Fruit fly (Drosophila melanogaster) Kc167 (cell line): Measurements from ENCODE around the gene CG8086.

Experiments used
- Myc ChIP-seq: fragments of >200 bp; optimal IDR thresholded peaks from 2 replicates; lab custom pipeline; 2017; ENCODE audit warnings: missing external identifiers
- Sin3A ChIP-seq: fragments of >200 bp; optimal IDR thresholded peaks from 2 replicates; lab custom pipeline; 2018; ENCODE audit warnings: missing external identifiers
- h ChIP-seq: fragments of >200 bp; optimal IDR thresholded peaks from 3 replicates; lab custom pipeline; 2018; ENCODE audit warnings: missing external identifiers
- insv ChIP-seq: fragments of >200 bp; optimal IDR thresholded peaks from 3 replicates; lab custom pipeline; 2018; ENCODE audit warnings: missing external identifiers
- psq ChIP-seq: fragments of >200 bp; optimal IDR thresholded peaks from 2 replicates; lab custom pipeline; 2017; ENCODE audit warnings: missing external identifiers
- ttk ChIP-seq: sonication (Bioruptor generic); optimal IDR thresholded peaks from 2 replicates; lab custom pipeline; 2017; ENCODE audit warnings: missing external identifiers

DNA sequence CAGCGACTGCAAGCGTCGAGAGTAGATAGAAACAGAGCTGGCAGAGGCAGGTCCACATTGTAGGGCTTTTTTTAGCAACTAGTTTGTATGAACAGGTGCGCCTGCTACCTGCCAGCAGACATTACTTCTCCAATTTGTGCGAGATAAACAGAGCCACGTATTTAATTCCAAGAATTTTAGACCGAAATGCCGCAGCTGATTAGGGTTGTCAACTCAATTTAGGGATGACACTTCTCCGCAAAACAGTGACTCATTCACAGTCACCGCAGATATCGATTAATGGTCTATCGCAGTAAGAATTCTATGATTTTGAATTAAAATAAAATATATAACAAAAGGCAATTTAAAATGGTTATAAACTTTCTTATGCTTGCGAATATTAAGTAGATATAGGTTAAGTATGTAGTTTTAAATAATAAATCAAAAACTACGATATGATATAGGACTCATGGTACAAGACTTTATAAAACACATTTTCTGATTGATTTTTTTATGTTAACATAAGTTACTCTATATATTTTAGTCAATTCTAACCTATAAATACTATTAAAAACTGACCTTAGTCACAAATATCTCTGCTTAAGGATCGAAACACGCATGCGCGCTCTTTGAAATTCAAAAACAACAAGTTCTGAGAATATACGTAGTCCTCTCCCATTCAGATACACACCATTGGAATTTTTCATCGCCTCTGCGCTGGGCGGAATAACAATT is 45.6 kb upstream of the CG8086 start, which contains the start of the genes wol and Scgalpha:
- TF ChIP-seq psq (lab: Kevin White, UChicago) (no peak), h (lab: Kevin White, UChicago) (no peak), Sin3A (no peak), insv (lab: Kevin White, UChicago) (no peak), ttk (lab: Kevin White, UChicago) (no peak), Myc (lab: Kevin White, UChicago) (no peak)
